Fruit fly (Drosophila melanogaster) Kc167 (cell line): ENCODE data around the gene CG11034.

ENCODE experiments used
- Myc ChIP-seq: fragments of >200 bp; optimal IDR thresholded peaks from 2 replicates; lab custom pipeline; 2017; ENCODE audit warnings: missing external identifiers
- Sin3A ChIP-seq: fragments of >200 bp; optimal IDR thresholded peaks from 2 replicates; lab custom pipeline; 2018; ENCODE audit warnings: missing external identifiers
- h ChIP-seq: fragments of >200 bp; optimal IDR thresholded peaks from 3 replicates; lab custom pipeline; 2018; ENCODE audit warnings: missing external identifiers
- insv ChIP-seq: fragments of >200 bp; optimal IDR thresholded peaks from 3 replicates; lab custom pipeline; 2018; ENCODE audit warnings: missing external identifiers
- psq ChIP-seq: fragments of >200 bp; optimal IDR thresholded peaks from 2 replicates; lab custom pipeline; 2017; ENCODE audit warnings: missing external identifiers
- ttk ChIP-seq: sonication (Bioruptor generic); optimal IDR thresholded peaks from 2 replicates; lab custom pipeline; 2017; ENCODE audit warnings: missing external identifiers

Gene CG11034

DNA sequence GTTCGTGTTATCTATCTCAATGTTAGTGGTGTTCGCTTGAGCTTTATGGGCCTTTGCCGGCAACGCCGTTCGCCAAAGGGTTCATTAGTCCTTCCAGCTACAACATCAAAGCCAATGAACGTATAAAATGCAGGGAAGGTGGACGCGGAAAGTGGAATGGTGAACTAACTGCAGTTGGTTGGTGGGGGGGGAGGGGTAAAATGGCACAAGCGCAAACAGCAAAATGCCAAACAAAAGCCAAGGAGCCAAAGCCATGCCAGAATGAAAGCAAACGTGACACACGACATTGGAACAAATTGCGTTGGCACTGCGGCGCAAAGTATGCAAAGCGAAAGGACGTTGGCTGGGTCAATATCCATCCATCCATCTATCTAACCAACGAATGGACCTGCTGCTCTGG, 15.7 kb downstream of the CG11034 start:
- TF ChIP-seq insv (no peak), h (no peak), Sin3A (lab: Kevin White, UChicago) (no peak), Myc (lab: Kevin White, UChicago) (no peak), ttk (lab: Kevin White, UChicago) (no peak), psq (lab: Kevin White, UChicago) (no peak)

DNA sequence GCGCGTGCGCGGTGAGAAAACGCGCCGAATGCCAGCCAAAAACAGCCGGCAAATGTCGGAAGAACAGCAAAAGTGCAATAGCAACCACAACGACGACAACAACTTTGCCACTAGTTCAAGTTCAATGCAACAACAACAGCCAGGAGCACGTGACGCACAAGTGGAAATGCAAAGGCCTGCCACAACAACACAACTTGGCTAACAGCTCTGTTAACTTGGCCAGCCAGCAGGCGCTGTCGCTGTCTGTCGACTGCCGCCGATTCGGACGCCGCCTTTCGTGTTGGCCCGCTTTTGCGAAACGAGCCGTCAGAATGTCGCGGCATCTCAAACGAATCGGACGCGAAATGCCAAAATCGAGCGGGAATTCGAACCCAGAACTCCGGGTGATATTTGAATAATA, 18.5 kb downstream of the CG11034 start, which contains the start of gene TrissinR:
TSS of gene TrissinR (plus strand) at position 301 of the 400 bp plus-strand sequence.
- TF ChIP-seq insv (no peak), h (no peak), Myc (lab: Kevin White, UChicago) (no peak), psq (lab: Kevin White, UChicago) (no peak), Sin3A (lab: Kevin White, UChicago) (no peak), ttk (lab: Kevin White, UChicago) (no peak)

DNA sequence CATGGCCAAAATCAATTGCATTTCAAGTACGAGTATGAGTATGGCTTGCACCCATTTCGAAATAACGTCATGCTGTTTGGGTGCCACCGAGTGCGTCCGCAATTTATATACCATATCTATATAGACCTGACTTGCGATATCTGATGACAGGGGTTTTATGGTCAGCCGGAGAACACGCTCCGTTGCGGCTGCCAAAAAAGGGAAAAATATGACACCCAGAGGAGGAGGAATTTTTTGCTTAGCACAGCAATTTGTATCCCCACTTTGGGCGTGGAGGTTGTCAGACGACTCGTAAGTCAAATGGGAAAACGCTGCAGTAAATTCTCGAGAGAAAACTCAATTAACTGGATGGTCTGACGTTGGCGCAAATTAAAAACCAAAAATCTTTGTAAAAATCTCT, 51.6 kb downstream of the CG11034 start:
- TF ChIP-seq psq (lab: Kevin White, UChicago) (no peak), Myc (lab: Kevin White, UChicago) (no peak), ttk (lab: Kevin White, UChicago) (no peak), h (no peak), insv (no peak), Sin3A (lab: Kevin White, UChicago) (no peak)
